Worm (Caenorhabditis elegans) whole organism, mixed stage, embryonic: ENCODE data around the gene hpo-28.

Source experiments
- M03D4.4 ChIP-seq: sonication (generic microtip); optimal IDR thresholded peaks from 2 replicates; lab custom pipeline; 2017; ENCODE audit warnings: mild to moderate bottlenecking, missing genetic modification characterization, missing compliant biosample characterization
- blmp-1 ChIP-seq: fragments of 150-350 bp; optimal IDR thresholded peaks from 2 replicates; lab custom pipeline; 2014; ENCODE audit warnings: missing biosample characterization, missing genetic modification characterization
- ceh-39 ChIP-seq: fragments of 150-350 bp; optimal IDR thresholded peaks from 2 replicates; lab custom pipeline; 2014; ENCODE audit warnings: missing biosample characterization, missing genetic modification characterization
- ceh-43 ChIP-seq: fragments of 200-800 bp; sonication (Bioruptor generic); optimal IDR thresholded peaks from 2 replicates; lab custom pipeline; 2018; ENCODE audit warnings: mild to moderate bottlenecking, missing genetic modification characterization, moderate library complexity, missing compliant biosample characterization
- ceh-83 ChIP-seq: fragments of 200-800 bp; sonication (Bioruptor generic); optimal IDR thresholded peaks from 2 replicates; lab custom pipeline; 2018; ENCODE audit warnings: mild to moderate bottlenecking, missing genetic modification characterization, missing compliant biosample characterization
- ces-1 ChIP-seq: fragments of 150-350 bp; optimal IDR thresholded peaks from 2 replicates; lab custom pipeline; 2014; ENCODE audit warnings: missing biosample characterization, missing genetic modification reagents, missing genetic modification characterization
- cnd-1 ChIP-seq: fragments of 200-800 bp; sonication (Bioruptor generic); optimal IDR thresholded peaks from 2 replicates; lab custom pipeline; 2018; ENCODE audit warnings: mild to moderate bottlenecking, missing genetic modification characterization, missing compliant biosample characterization
- drap-1 ChIP-seq: fragments of 200-800 bp; sonication (Bioruptor generic); optimal IDR thresholded peaks from 3 replicates; lab custom pipeline; 2018; ENCODE audit warnings: mild to moderate bottlenecking, missing genetic modification characterization, missing compliant biosample characterization
- elt-1 ChIP-seq: sonication (generic microtip); optimal IDR thresholded peaks from 2 replicates; lab custom pipeline; 2017; ENCODE audit warnings: missing genetic modification characterization, mild to moderate bottlenecking, missing compliant biosample characterization, antibody characterized with exemption, moderate library complexity, borderline replicate concordance; ENCODE audit not compliant: insufficient read depth
- elt-3 ChIP-seq: fragments of 150-350 bp; optimal IDR thresholded peaks from 2 replicates; lab custom pipeline; 2014; ENCODE audit warnings: missing biosample characterization, missing genetic modification characterization
- flh-1 ChIP-seq: fragments of 200-800 bp; sonication (Bioruptor generic); optimal IDR thresholded peaks from 2 replicates; lab custom pipeline; 2018; ENCODE audit warnings: mild to moderate bottlenecking, missing genetic modification characterization, moderate library complexity, missing compliant biosample characterization
- ham-2 ChIP-seq: fragments of 200-800 bp; sonication (Bioruptor generic); optimal IDR thresholded peaks from 2 replicates; lab custom pipeline; 2018; ENCODE audit warnings: mild to moderate bottlenecking, missing genetic modification characterization, missing compliant biosample characterization
- hlh-1 ChIP-seq: fragments of 150-350 bp; optimal IDR thresholded peaks from 2 replicates; lab custom pipeline; 2014; ENCODE audit warnings: missing biosample characterization, missing genetic modification reagents, missing genetic modification characterization
- lin-13 ChIP-seq: fragments of 150-350 bp; optimal IDR thresholded peaks from 2 replicates; lab custom pipeline; 2014; ENCODE audit warnings: missing biosample characterization, missing genetic modification characterization
- lin-32 ChIP-seq: fragments of 200-800 bp; sonication (Bioruptor generic); optimal IDR thresholded peaks from 2 replicates; lab custom pipeline; 2018; ENCODE audit warnings: mild to moderate bottlenecking, missing genetic modification characterization, missing compliant biosample characterization
- lsy-2 ChIP-seq: fragments of 150-350 bp; optimal IDR thresholded peaks from 2 replicates; lab custom pipeline; 2014; ENCODE audit warnings: missing biosample characterization, missing genetic modification characterization
- mab-5 ChIP-seq: fragments of 150-350 bp; optimal IDR thresholded peaks from 2 replicates; lab custom pipeline; 2014; ENCODE audit warnings: missing biosample characterization, missing genetic modification characterization
- mls-2 ChIP-seq: sonication (generic microtip); optimal IDR thresholded peaks from 2 replicates; lab custom pipeline; 2016; ENCODE audit warnings: mild to moderate bottlenecking, missing genetic modification characterization, moderate library complexity, missing compliant biosample characterization
- nhr-12 ChIP-seq: fragments of 150-350 bp; optimal IDR thresholded peaks from 2 replicates; lab custom pipeline; 2014; ENCODE audit warnings: missing biosample characterization, missing genetic modification characterization
- nhr-2 ChIP-seq: fragments of 150-350 bp; optimal IDR thresholded peaks from 2 replicates; lab custom pipeline; 2014; ENCODE audit warnings: missing biosample characterization, missing genetic modification characterization
- nhr-237 ChIP-seq: fragments of 150-350 bp; optimal IDR thresholded peaks from 2 replicates; lab custom pipeline; 2014; ENCODE audit warnings: missing biosample characterization, missing genetic modification characterization
- nhr-28 ChIP-seq: fragments of 150-350 bp; optimal IDR thresholded peaks from 2 replicates; lab custom pipeline; 2014; ENCODE audit warnings: missing biosample characterization, missing genetic modification characterization
- nhr-76 ChIP-seq: sonication (generic microtip); optimal IDR thresholded peaks from 2 replicates; lab custom pipeline; 2017; ENCODE audit warnings: missing biosample characterization, missing genetic modification characterization
- pha-4 ChIP-seq: fragments of 150-350 bp; optimal IDR thresholded peaks from 2 replicates; lab custom pipeline; 2018; ENCODE audit warnings: missing biosample characterization, missing genetic modification reagents, missing genetic modification characterization
- sem-2 ChIP-seq: fragments of 200-800 bp; sonication (Bioruptor generic); optimal IDR thresholded peaks from 2 replicates; lab custom pipeline; 2018; ENCODE audit warnings: mild to moderate bottlenecking, missing genetic modification characterization, missing compliant biosample characterization
- snpc-4 ChIP-seq: fragments of 150-350 bp; optimal IDR thresholded peaks from 2 replicates; lab custom pipeline; 2014; ENCODE audit warnings: missing biosample characterization, missing genetic modification characterization
- sptf-1 ChIP-seq: sonication (generic microtip); optimal IDR thresholded peaks from 2 replicates; lab custom pipeline; 2017; ENCODE audit warnings: mild to moderate bottlenecking, missing genetic modification characterization, moderate library complexity, missing compliant biosample characterization
- tbx-8 ChIP-seq: fragments of 200-800 bp; sonication (Bioruptor generic); optimal IDR thresholded peaks from 2 replicates; lab custom pipeline; 2018; ENCODE audit warnings: mild to moderate bottlenecking, missing genetic modification characterization, moderate library complexity, missing compliant biosample characterization
- unc-120 ChIP-seq: sonication (generic microtip); optimal IDR thresholded peaks from 2 replicates; lab custom pipeline; 2017; ENCODE audit warnings: missing genetic modification characterization, missing compliant biosample characterization; ENCODE audit not compliant: poor library complexity, severe bottlenecking
- unc-62 ChIP-seq: fragments of 150-350 bp; optimal IDR thresholded peaks from 2 replicates; lab custom pipeline; 2014; ENCODE audit warnings: missing biosample characterization, missing genetic modification reagents, missing genetic modification characterization
- zip-8 ChIP-seq: fragments of 150-350 bp; optimal IDR thresholded peaks from 2 replicates; lab custom pipeline; 2014; ENCODE audit warnings: missing biosample characterization, missing genetic modification characterization
- ztf-11 ChIP-seq: fragments of 150-350 bp; optimal IDR thresholded peaks from 2 replicates; lab custom pipeline; 2014; ENCODE audit warnings: missing biosample characterization, missing genetic modification characterization

The hpo-28 gene

DNA sequence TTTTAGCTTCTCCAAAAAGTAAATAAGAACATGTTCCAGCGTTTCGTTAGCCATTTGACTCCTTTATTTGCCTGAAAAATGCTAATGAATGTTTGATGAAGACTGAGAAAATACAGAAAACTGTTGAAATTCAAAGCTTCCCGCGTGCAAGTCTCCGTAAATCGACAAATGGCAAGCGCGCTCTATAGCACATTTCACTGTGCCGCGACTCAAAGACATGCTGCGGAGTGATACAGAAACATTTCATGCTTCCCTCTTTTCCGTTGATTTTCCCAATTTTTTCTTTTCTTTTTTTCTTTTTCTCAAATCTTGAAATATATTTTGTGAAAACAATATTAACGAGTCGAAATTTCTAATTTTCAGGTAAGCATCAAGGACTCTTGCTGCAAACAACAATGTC is 30.2 kb downstream of the hpo-28 start, which contains the start of the genes ska-3 and rps-12 (continued):
- peak; percentile 89 for TF ChIP-seq M03D4.4 (tag; lab: Kevin White, UChicago)
- peak; percentile 9 for TF ChIP-seq ceh-43
- peak; percentile 69 for TF ChIP-seq ztf-11
- peak; percentile 88 for TF ChIP-seq unc-120 (tag; lab: Kevin White, UChicago)
- TF ChIP-seq blmp-1 (tag; lab: Kevin White, UChicago), result no peak
- TF ChIP-seq mab-5 (tag; lab: Kevin White, UChicago), result peak; percentile 60

DNA sequence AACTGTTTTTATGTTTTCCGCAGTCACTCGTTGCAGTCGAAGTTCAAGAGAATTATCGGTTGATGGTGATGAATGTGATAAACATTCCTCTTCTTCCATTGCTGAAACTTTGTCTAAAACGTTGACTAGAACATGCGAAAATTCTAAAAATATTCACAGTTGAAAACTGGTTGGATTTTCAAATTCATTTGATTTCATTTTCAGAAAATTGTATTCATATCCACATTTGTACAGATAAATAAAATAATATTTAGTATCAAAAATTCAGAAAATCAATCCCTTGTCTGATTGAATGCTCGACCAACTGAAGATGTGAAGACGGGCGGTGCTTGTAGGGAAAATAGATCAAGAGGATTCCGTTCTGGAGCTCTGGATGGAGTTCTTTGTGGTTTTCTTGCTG is 31.3 kb downstream of the hpo-28 start, which contains the start of gene F54E7.9:
Gene F54E7.9 (minus strand): TSS at position 101 of the 400 bp plus-strand sequence.
- TF ChIP-seq unc-62 (GFP tag; lab: Kevin White, UChicago), result no peak
- TF ChIP-seq, all 35 proteins: peak for 0

DNA sequence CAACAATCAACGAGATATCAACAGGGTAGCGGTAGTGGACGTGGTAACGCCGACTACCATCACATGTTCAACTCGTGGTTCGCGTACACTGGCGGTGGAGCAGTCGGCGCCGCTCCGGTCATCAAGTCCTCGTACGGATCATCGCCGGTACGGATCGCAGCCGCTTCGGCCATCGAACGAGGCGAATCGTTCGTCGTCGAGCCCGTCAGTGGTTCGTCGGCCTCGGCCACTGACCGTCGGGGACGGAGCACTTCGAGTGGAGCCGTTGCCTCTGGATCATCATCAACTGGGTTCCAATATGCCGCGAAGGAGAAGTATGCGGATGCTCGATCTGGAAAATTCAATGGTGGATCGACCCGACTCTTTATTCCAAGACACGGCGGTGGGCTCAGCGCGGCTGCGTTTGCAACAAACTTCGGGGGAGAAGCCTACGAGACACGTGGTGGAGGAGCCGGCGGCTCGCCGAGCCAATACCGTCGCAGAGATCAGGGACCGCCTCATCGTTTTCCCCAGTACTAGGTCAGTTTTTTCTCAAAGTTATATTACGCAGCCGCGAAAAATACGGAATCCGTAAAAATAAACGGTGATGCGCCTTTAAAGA is 33.6 kb downstream of the hpo-28 start:
- TF ChIP-seq blmp-1 (tag; lab: Kevin White, UChicago) (no peak), nhr-28 (tag; lab: Kevin White, UChicago) (no peak), sem-2 (GFP tag; lab: Kevin White, UChicago) (peak; percentile 2)

DNA sequence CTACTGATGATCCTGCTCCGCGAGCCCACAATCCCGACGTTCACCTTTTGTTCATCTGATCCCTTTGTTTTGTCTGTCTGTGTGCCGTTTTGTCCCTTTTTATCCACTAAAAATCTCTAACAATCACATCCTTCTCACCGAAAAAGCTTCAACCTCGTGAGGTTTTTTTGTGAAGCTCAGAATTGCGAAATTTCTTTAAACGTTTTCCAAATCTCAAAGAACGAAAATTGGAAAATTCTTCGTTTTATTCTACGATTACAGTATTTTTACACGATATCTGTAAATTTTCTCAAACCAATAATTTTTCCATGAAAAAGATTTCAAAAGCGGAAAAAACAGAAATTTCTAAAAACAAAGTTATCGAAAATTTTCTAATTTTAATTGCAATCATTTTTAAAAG is 34.9 kb downstream of the hpo-28 start:
- TF ChIP-seq ham-2 (GFP tag; lab: Kevin White, UChicago), result no peak
- no peak for TF ChIP-seq unc-120 (tag; lab: Kevin White, UChicago)
- TF ChIP-seq nhr-2 (tag; lab: Kevin White, UChicago), result no peak
- TF ChIP-seq ceh-83 (GFP tag; lab: Kevin White, UChicago), result no peak
- no peak for TF ChIP-seq mls-2 (tag; lab: Kevin White, UChicago)
- no peak for TF ChIP-seq lin-32
- no peak for TF ChIP-seq ztf-11
- no peak for TF ChIP-seq elt-3 (tag; lab: Kevin White, UChicago)
- no peak for TF ChIP-seq snpc-4
- no peak for TF ChIP-seq nhr-12 (tag; lab: Kevin White, UChicago)
- no peak for TF ChIP-seq lin-13 (tag; lab: Kevin White, UChicago)
- TF ChIP-seq ces-1 (GFP tag; lab: Kevin White, UChicago), result no peak
- TF ChIP-seq sptf-1 (tag; lab: Kevin White, UChicago), result no peak
- no peak for TF ChIP-seq hlh-1 (tag; lab: Kevin White, UChicago)
- TF ChIP-seq drap-1, result no peak
- TF ChIP-seq flh-1 (GFP tag; lab: Kevin White, UChicago), result no peak
- TF ChIP-seq tbx-8, result no peak
- no peak for TF ChIP-seq M03D4.4 (tag; lab: Kevin White, UChicago)
- no peak for TF ChIP-seq nhr-76 (tag; lab: Kevin White, UChicago)
- TF ChIP-seq nhr-28 (tag; lab: Kevin White, UChicago), result no peak

DNA sequence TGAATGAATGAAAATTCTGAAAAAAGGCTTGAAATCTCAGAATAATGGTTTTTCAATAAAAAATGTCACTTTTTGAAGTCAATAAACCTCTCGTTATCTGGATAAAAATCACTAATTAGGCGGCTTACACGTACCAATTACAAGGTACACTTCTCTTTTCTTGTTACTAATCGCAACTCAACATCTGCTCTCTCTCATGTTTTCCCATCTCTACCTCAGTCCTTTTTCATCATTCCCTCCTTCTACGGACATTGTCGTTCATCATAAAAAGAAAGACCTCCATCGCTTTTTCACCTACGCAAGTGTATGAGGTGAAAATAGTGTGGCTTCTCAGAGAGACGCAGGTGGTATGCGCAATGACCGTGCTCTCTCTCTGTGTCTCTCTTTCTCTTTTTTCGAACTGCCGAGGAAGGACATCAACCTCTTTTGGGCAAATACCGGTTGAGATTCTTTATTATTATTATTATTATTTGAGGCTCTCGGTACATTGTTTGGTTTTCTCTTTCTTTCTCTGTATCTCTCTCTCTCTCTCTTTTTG is 41.1 kb downstream of the hpo-28 start:
- TF ChIP-seq nhr-2 (tag; lab: Kevin White, UChicago) (peak; percentile 98), elt-1 (peak; percentile 78), drap-1 (no peak), mls-2 (tag; lab: Kevin White, UChicago) (peak; percentile 63), zip-8 (tag; lab: Kevin White, UChicago) (peak; percentile 53), sptf-1 (tag; lab: Kevin White, UChicago) (peak; percentile 29), ham-2 (GFP tag; lab: Kevin White, UChicago) (peak; percentile 62), cnd-1 (tag; lab: Kevin White, UChicago) (peak; percentile 19), ces-1 (GFP tag; lab: Kevin White, UChicago) (no peak), tbx-8 (no peak), lsy-2 (tag; lab: Kevin White, UChicago) (peak; percentile 1)

DNA sequence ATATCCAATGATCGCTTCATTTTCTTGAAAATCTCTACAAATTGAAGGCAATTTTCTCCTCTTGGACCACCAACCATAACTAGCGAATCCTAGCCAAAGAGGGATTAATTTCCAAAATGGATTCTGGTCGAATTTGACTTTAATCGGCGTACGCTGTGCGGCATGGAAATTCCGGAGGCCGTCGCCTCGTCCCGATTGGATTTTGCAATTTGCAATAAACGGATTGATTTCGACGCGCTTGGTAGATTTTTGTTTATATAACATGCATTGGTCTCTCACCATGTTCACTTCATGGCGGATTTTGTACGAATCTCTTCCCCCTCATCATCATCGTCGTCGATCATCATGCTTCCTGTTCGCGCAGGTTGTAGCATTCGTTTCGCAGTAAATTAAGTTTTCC is 43.4 kb downstream of the hpo-28 start:
- TF ChIP-seq hlh-1 (tag; lab: Kevin White, UChicago) (no peak), mab-5 (tag; lab: Kevin White, UChicago) (no peak), pha-4 (tag; lab: Kevin White, UChicago) (no peak), nhr-237 (tag; lab: Kevin White, UChicago) (no peak), ces-1 (GFP tag; lab: Kevin White, UChicago) (peak; percentile 68), sem-2 (GFP tag; lab: Kevin White, UChicago) (no peak), tbx-8 (no peak), nhr-76 (tag; lab: Kevin White, UChicago) (no peak), elt-1 (no peak), cnd-1 (tag; lab: Kevin White, UChicago) (no peak), ham-2 (GFP tag; lab: Kevin White, UChicago) (peak; percentile 3), ceh-39 (tag; lab: Kevin White, UChicago) (no peak), blmp-1 (tag; lab: Kevin White, UChicago) (no peak), lin-32 (no peak), drap-1 (no peak), nhr-28 (tag; lab: Kevin White, UChicago) (no peak)
